Worm (Caenorhabditis elegans) whole organism, young adult: ENCODE results near the gene fbxa-72.
A peak's percentile ranks its signal among the peaks of the same experiment; 100 is the strongest.

Source experiments
- C06A6.2 ChIP-seq: fragments of 200-800 bp; sonication (Bioruptor generic); conservative IDR thresholded peaks from 2 replicates; pipeline ENCODE4 v1.3.6; 2022; ENCODE audit warnings: missing genetic modification characterization, missing compliant biosample characterization
- F10E7.11 ChIP-seq: sonication (generic microtip); optimal IDR thresholded peaks from 2 replicates; lab custom pipeline; 2017; ENCODE audit warnings: mild to moderate bottlenecking, missing genetic modification characterization, moderate library complexity, missing compliant biosample characterization
- F33H1.4 ChIP-seq: fragments of 200-800 bp; sonication (Bioruptor generic); IDR thresholded peaks from 2 replicates; pipeline ENCODE4 v1.3.6; 2022; ENCODE audit warnings: missing genetic modification reagents, missing genetic modification characterization, missing compliant biosample characterization
- F39B2.1 ChIP-seq: fragments of 200-800 bp; sonication (Bioruptor generic); IDR thresholded peaks from 2 replicates; pipeline ENCODE4 v1.3.6; 2022; ENCODE audit warnings: missing genetic modification reagents, missing genetic modification characterization, missing compliant biosample characterization
- F49E8.2 ChIP-seq: sonication (generic microtip); optimal IDR thresholded peaks from 3 replicates; lab custom pipeline; 2017; ENCODE audit warnings: missing genetic modification characterization, mild to moderate bottlenecking, missing compliant biosample characterization, antibody characterized with exemption, moderate library complexity; ENCODE audit not compliant: insufficient read depth
- F55B11.4 ChIP-seq: sonication (generic microtip); optimal IDR thresholded peaks from 2 replicates; lab custom pipeline; 2016; ENCODE audit warnings: missing compliant biosample characterization, missing genetic modification characterization, borderline replicate concordance; ENCODE audit not compliant: insufficient read depth
- F57A8.1 ChIP-seq: fragments of 200-800 bp; sonication (Bioruptor generic); optimal IDR thresholded peaks from 2 replicates; lab custom pipeline; 2018; ENCODE audit warnings: mild to moderate bottlenecking, missing genetic modification characterization, moderate library complexity, missing compliant biosample characterization
- Y53F4B.3 ChIP-seq: fragments of 200-800 bp; sonication (Bioruptor generic); IDR thresholded peaks from 2 replicates; pipeline ENCODE4 v1.3.6; 2022; ENCODE audit warnings: missing genetic modification reagents, missing genetic modification characterization, missing compliant biosample characterization
- Y67H2A.10 ChIP-seq: fragments of 200-800 bp; sonication (Bioruptor generic); conservative IDR thresholded peaks from 2 replicates; pipeline ENCODE4 v1.3.6; 2022; ENCODE audit warnings: missing genetic modification reagents, missing genetic modification characterization, missing compliant biosample characterization
- ZK185.1 ChIP-seq: sonication (generic microtip); optimal IDR thresholded peaks from 2 replicates; lab custom pipeline; 2016; ENCODE audit warnings: mild to moderate bottlenecking, missing genetic modification characterization, missing compliant biosample characterization; ENCODE audit not compliant: poor library complexity, severe bottlenecking
- bed-2 ChIP-seq: fragments of 200-800 bp; sonication (Bioruptor generic); IDR thresholded peaks from 2 replicates; pipeline ENCODE4 v1.3.6; 2022; ENCODE audit warnings: missing genetic modification reagents, missing genetic modification characterization, missing compliant biosample characterization
- ceh-40 ChIP-seq: fragments of 200-800 bp; sonication (Bioruptor generic); IDR thresholded peaks from 2 replicates; pipeline ENCODE4 v1.3.6; 2022; ENCODE audit warnings: missing genetic modification characterization, missing compliant biosample characterization
- ceh-58 ChIP-seq: fragments of 200-800 bp; sonication (Bioruptor generic); IDR thresholded peaks from 2 replicates; pipeline ENCODE4 v1.3.6; 2022; ENCODE audit warnings: missing genetic modification characterization, missing compliant biosample characterization
- ceh-79 ChIP-seq: sonication (generic microtip); optimal IDR thresholded peaks from 2 replicates; lab custom pipeline; 2017; ENCODE audit warnings: mild to moderate bottlenecking, missing genetic modification characterization, missing compliant biosample characterization
- ceh-91 ChIP-seq: fragments of 200-800 bp; sonication (Bioruptor generic); IDR thresholded peaks from 2 replicates; pipeline ENCODE4 v1.3.6; 2022; ENCODE audit warnings: missing genetic modification reagents, missing genetic modification characterization, missing compliant biosample characterization
- chd-7 ChIP-seq: sonication (generic microtip); optimal IDR thresholded peaks from 2 replicates; lab custom pipeline; 2016; ENCODE audit warnings: mild to moderate bottlenecking, missing genetic modification characterization, moderate library complexity, missing compliant biosample characterization
- egl-18 ChIP-seq: fragments of 200-800 bp; sonication (Bioruptor generic); IDR thresholded peaks from 2 replicates; pipeline ENCODE4 v1.3.6; 2022; ENCODE audit warnings: missing genetic modification reagents, missing genetic modification characterization, missing compliant biosample characterization
- egrh-3 ChIP-seq: fragments of 200-800 bp; sonication (Bioruptor generic); IDR thresholded peaks from 2 replicates; pipeline ENCODE4 v1.3.6; 2022; ENCODE audit warnings: missing genetic modification reagents, missing genetic modification characterization, missing compliant biosample characterization
- ets-4 ChIP-seq: fragments of 200-800 bp; sonication (Bioruptor generic); optimal IDR thresholded peaks from 2 replicates; lab custom pipeline; 2018; ENCODE audit warnings: mild to moderate bottlenecking, missing genetic modification characterization, missing compliant biosample characterization
- gei-17 ChIP-seq: fragments of 200-800 bp; sonication (Bioruptor generic); optimal IDR thresholded peaks from 2 replicates; lab custom pipeline; 2018; ENCODE audit warnings: mild to moderate bottlenecking, missing genetic modification characterization, missing compliant biosample characterization
- hlh-12 ChIP-seq: sonication (generic microtip); optimal IDR thresholded peaks from 2 replicates; lab custom pipeline; 2016; ENCODE audit warnings: missing genetic modification characterization, missing compliant biosample characterization
- hmg-20 ChIP-seq: fragments of 200-800 bp; sonication (Bioruptor generic); IDR thresholded peaks from 2 replicates; pipeline ENCODE4 v1.3.6; 2022; ENCODE audit warnings: missing genetic modification reagents, missing genetic modification characterization, missing compliant biosample characterization
- hsf-1 ChIP-seq: fragments of 200-800 bp; sonication (Bioruptor generic); IDR thresholded peaks from 2 replicates; pipeline ENCODE4 v1.3.6; 2022; ENCODE audit warnings: missing genetic modification reagents, missing genetic modification characterization, missing compliant biosample characterization
- let-607 ChIP-seq, 2 experiments: fragments of 200-800 bp in 1 of 2; sonication (Bioruptor generic) in 1 of 2; sonication (generic microtip) in 1 of 2; optimal IDR thresholded peaks; 2 replicates each; lab custom pipeline; 2016 to 2018; ENCODE audit warnings: mild to moderate bottlenecking in 2 of 2, missing compliant biosample characterization in 2 of 2, missing genetic modification characterization in 2 of 2, moderate library complexity in 2 of 2, missing genotype in 1 of 2
- lin-26 ChIP-seq: fragments of 200-800 bp; sonication (Bioruptor generic); IDR thresholded peaks from 2 replicates; pipeline ENCODE4 v1.3.6; 2022; ENCODE audit warnings: missing genetic modification reagents, missing genetic modification characterization, missing compliant biosample characterization
- madf-3 ChIP-seq: fragments of 200-800 bp; sonication (Bioruptor generic); IDR thresholded peaks from 2 replicates; pipeline ENCODE4 v1.3.6; 2022; ENCODE audit warnings: missing genetic modification reagents, missing genetic modification characterization, missing compliant biosample characterization
- madf-8 ChIP-seq: fragments of 200-800 bp; sonication (Bioruptor generic); conservative IDR thresholded peaks from 2 replicates; pipeline ENCODE4 v1.3.6; 2022; ENCODE audit warnings: missing genetic modification reagents, missing genetic modification characterization, missing compliant biosample characterization
- mes-4 ChIP-seq: sonication (generic microtip); optimal IDR thresholded peaks from 2 replicates; lab custom pipeline; 2016; ENCODE audit warnings: missing genotype, missing genetic modification characterization, missing compliant biosample characterization
- sea-2 ChIP-seq: fragments of 200-800 bp; sonication (Bioruptor generic); IDR thresholded peaks from 2 replicates; pipeline ENCODE4 v1.3.6; 2022; ENCODE audit warnings: missing genetic modification characterization, missing compliant biosample characterization
- unc-62 ChIP-seq: fragments of 150-350 bp; optimal IDR thresholded peaks from 2 replicates; lab custom pipeline; 2014; ENCODE audit warnings: missing biosample characterization, missing genetic modification reagents, missing genetic modification characterization
- ztf-22 ChIP-seq: fragments of 200-800 bp; sonication (Bioruptor generic); optimal IDR thresholded peaks from 2 replicates; lab custom pipeline; 2018; ENCODE audit warnings: mild to moderate bottlenecking, missing genetic modification characterization, moderate library complexity, missing compliant biosample characterization
- ztf-28 ChIP-seq: fragments of 200-800 bp; sonication (Bioruptor generic); IDR thresholded peaks from 2 replicates; pipeline ENCODE4 v1.3.6; 2022; ENCODE audit warnings: missing genetic modification reagents, missing genetic modification characterization, missing compliant biosample characterization

fbxa-72 gene

DNA sequence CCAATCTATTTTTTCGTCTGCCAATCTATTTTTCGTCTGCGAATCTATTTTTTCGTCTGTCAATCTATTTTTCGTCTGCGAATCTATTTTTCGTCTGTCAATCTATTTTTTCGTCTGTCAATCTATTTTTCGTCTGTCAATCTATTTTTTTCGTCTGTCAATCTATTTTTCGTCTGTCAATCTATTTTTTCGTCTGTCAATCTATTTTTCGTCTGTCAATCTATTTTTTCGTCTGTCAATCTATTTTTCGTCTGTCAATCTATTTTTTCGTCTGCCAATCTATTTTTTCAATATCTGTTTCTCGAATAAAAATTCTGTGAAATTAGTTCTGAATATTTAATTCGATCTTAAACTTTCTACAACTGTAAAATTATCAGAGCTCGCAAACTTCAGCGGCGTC lies 18.4 kb downstream of the fbxa-72 start:
- peak; percentile 99; the same call in 1 of the 2 replicates for TF ChIP-seq Y53F4B.3
- TF ChIP-seq egrh-3 (GFP tag; lab: Robert Waterston, UW): peak; percentile 92
- TF ChIP-seq ceh-91 (GFP tag; lab: Robert Waterston, UW): peak; percentile 44; the same call in 1 of the 2 replicates
- peak; percentile 74; the same call in 1 of the 2 replicates for TF ChIP-seq madf-3 (GFP tag; lab: Robert Waterston, UW)
- TF ChIP-seq hsf-1 (GFP tag; lab: Robert Waterston, UW): 0 out of 2 replicates have a peak, but pooled peaks have one; percentile 35
- TF ChIP-seq, all 124 proteins: peak for 5; not testable (repeated sequence) for 119

DNA sequence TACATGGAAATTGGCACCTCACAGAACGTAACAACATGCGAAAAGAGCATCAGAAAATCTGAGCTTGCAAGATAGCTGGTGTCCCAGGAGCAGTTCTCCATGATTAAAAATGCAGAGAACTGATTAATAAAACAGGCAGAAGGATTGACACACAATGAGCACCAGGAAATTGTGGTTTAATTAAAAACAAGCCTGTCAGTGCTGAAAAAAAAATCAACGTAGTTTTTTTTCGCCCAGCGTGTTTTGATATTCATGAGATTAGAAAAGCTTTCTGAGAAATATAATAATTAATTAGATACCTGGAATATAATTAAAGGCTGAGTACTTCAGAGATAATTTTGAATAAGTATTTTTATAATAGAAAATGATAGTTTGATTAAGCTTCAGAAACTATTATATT lies 18.9 kb downstream of the fbxa-72 start, which contains the start of gene srh-246:
Gene srh-246 (minus strand): TSS at position 101 of the 400 bp plus-strand sequence.
- TF ChIP-seq ztf-22: no peak
- no peak for TF ChIP-seq ZK185.1
- no peak for TF ChIP-seq mes-4 (tag; lab: Kevin White, UChicago)
- no peak for TF ChIP-seq egl-18
- TF ChIP-seq let-607 (tag; optimal IDR thresholded peaks at IDR 0.05; lab: Kevin White, UChicago): no peak
- no peak for TF ChIP-seq sea-2 (GFP tag; lab: Robert Waterston, UW)
- TF ChIP-seq hsf-1 (GFP tag; lab: Robert Waterston, UW): no peak
- no peak for TF ChIP-seq gei-17 (GFP tag; lab: Kevin White, UChicago)
- TF ChIP-seq ztf-28 (GFP tag; lab: Robert Waterston, UW): no peak
- TF ChIP-seq F57A8.1 (GFP tag; lab: Kevin White, UChicago): no peak
- TF ChIP-seq hlh-12 (tag; lab: Kevin White, UChicago): no peak
- no peak for TF ChIP-seq ceh-58 (GFP tag; lab: Robert Waterston, UW)
- no peak for TF ChIP-seq F33H1.4 (GFP tag; lab: Robert Waterston, UW)
- no peak for TF ChIP-seq F49E8.2 (tag; lab: Kevin White, UChicago)
- TF ChIP-seq C06A6.2 (GFP tag; lab: Robert Waterston, UW): no peak
- TF ChIP-seq ets-4 (GFP tag; lab: Kevin White, UChicago): no peak
- TF ChIP-seq lin-26 (GFP tag; lab: Robert Waterston, UW): no peak
- TF ChIP-seq chd-7 (tag; lab: Kevin White, UChicago): no peak
- no peak for TF ChIP-seq ceh-79 (tag; lab: Kevin White, UChicago)
- no peak for TF ChIP-seq F55B11.4 (tag; lab: Kevin White, UChicago)

DNA sequence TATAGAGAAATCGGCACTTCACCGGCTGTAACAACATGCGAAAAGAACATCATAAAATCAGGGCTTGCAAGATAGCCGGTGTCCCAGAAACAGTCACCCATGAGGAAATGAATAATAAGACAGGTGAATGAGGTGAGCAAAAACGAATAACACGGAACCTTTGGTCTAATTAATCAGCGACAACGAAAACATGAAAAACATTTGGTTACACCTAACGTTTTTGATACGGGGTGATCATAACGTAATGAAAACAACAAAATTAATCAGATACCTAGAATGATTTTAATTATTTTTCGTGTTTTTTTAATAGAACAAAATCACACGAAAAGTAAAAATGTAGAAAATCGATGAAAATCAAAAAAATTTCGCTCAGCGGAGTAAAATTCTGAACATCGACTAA lies 20.7 kb downstream of the fbxa-72 start, which contains the start of gene srh-245:
Gene srh-245 (minus strand): TSS at position 101 of the 400 bp plus-strand sequence.
- no peak for TF ChIP-seq bed-2
- TF ChIP-seq F55B11.4 (tag; lab: Kevin White, UChicago): no peak
- no peak for TF ChIP-seq unc-62 (GFP tag; lab: Kevin White, UChicago)
- TF ChIP-seq Y67H2A.10 (GFP tag; lab: Robert Waterston, UW): no peak

DNA sequence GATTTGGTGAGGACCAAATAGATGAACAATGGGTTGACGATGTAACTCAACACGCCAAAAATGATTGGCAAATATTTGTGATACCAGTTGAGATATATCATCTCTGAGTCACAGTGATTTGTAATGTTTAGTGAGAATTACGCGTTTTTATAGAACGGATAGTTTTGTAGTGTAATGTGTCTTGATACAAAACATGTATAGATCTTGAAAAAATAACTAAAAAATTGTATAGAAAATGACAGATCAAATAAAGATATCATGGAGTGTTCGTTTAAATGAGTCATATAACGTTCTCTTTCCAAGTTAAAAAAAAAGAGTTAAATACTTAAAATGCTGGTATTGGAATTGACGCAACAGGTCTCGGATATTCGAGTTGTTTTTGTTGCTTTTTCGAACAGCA lies 22.2 kb downstream of the fbxa-72 start, which contains the start of gene srj-6:
Gene srj-6 (minus strand): TSS at position 101 of the 400 bp plus-strand sequence.
- TF ChIP-seq F39B2.1: no peak
- TF ChIP-seq egl-18: no peak
- no peak for TF ChIP-seq F10E7.11 (tag; lab: Kevin White, UChicago)
- no peak for TF ChIP-seq madf-8 (GFP tag; lab: Robert Waterston, UW)
- no peak for TF ChIP-seq hmg-20 (GFP tag; lab: Robert Waterston, UW)
- TF ChIP-seq ets-4 (GFP tag; lab: Kevin White, UChicago): no peak
- no peak for TF ChIP-seq egrh-3 (GFP tag; lab: Robert Waterston, UW)
- TF ChIP-seq ceh-40: no peak
